Worm (Caenorhabditis elegans) whole organism, L3 larva: Measurements from ENCODE around the gene srh-45.

Experiments used
- R02D3.7 ChIP-seq: fragments of 150-350 bp; optimal IDR thresholded peaks from 2 replicates; lab custom pipeline; 2014; ENCODE audit warnings: missing biosample characterization, missing genetic modification characterization
- ZK546.5 ChIP-seq: sonication (generic microtip); optimal IDR thresholded peaks from 2 replicates; lab custom pipeline; 2017; ENCODE audit warnings: missing biosample characterization, missing genetic modification characterization
- ceh-16 ChIP-seq: sonication (generic microtip); optimal IDR thresholded peaks from 2 replicates; lab custom pipeline; 2017; ENCODE audit warnings: missing biosample characterization, missing genetic modification characterization
- ceh-28 ChIP-seq: fragments of 150-350 bp; optimal IDR thresholded peaks from 2 replicates; lab custom pipeline; 2014; ENCODE audit warnings: missing biosample characterization, missing genetic modification reagents, missing genetic modification characterization
- daf-12 ChIP-seq: fragments of 150-350 bp; optimal IDR thresholded peaks from 2 replicates; lab custom pipeline; 2014; ENCODE audit warnings: missing biosample characterization, missing genetic modification reagents, missing genetic modification characterization
- egl-27 ChIP-seq: sonication (generic microtip); optimal IDR thresholded peaks from 4 replicates; lab custom pipeline; 2017; ENCODE audit warnings: missing biosample characterization, missing genetic modification reagents, missing genetic modification characterization
- egl-5 ChIP-seq: fragments of 150-350 bp; optimal IDR thresholded peaks from 2 replicates; lab custom pipeline; 2017; ENCODE audit warnings: missing biosample characterization, missing genetic modification reagents, missing genetic modification characterization, inconsistent platforms
- elt-1 ChIP-seq: fragments of 150-350 bp; optimal IDR thresholded peaks from 2 replicates; lab custom pipeline; 2014; ENCODE audit warnings: missing biosample characterization, missing genetic modification characterization
- fkh-10 ChIP-seq: sonication (generic microtip); optimal IDR thresholded peaks from 2 replicates; lab custom pipeline; 2017; ENCODE audit warnings: missing biosample characterization, missing genetic modification reagents, missing genetic modification characterization
- fkh-2 ChIP-seq: fragments of 150-350 bp; optimal IDR thresholded peaks from 2 replicates; lab custom pipeline; 2014; ENCODE audit warnings: missing biosample characterization, missing genetic modification reagents, missing genetic modification characterization
- hmg-11 ChIP-seq: sonication (generic microtip); optimal IDR thresholded peaks from 2 replicates; lab custom pipeline; 2016; ENCODE audit warnings: missing genetic modification characterization, missing compliant biosample characterization
- jun-1 ChIP-seq: fragments of 150-350 bp; optimal IDR thresholded peaks from 2 replicates; lab custom pipeline; 2014; ENCODE audit warnings: missing biosample characterization, missing genetic modification reagents, missing genetic modification characterization
- lin-15B ChIP-seq: fragments of 150-350 bp; optimal IDR thresholded peaks from 2 replicates; lab custom pipeline; 2014; ENCODE audit warnings: missing biosample characterization, missing genetic modification characterization
- lsy-12 ChIP-seq: sonication (generic microtip); optimal IDR thresholded peaks from 2 replicates; lab custom pipeline; 2016; ENCODE audit warnings: mild to moderate bottlenecking, missing genetic modification characterization, missing compliant biosample characterization
- mdl-1 ChIP-seq: fragments of 150-350 bp; optimal IDR thresholded peaks from 2 replicates; lab custom pipeline; 2014; ENCODE audit warnings: missing biosample characterization, missing genetic modification characterization
- mml-1 ChIP-seq: fragments of 150-350 bp; sonication (generic microtip); optimal IDR thresholded peaks from 3 replicates; lab custom pipeline; 2014; ENCODE audit warnings: missing biosample characterization, missing genetic modification characterization
- nfya-1 ChIP-seq: sonication (generic microtip); optimal IDR thresholded peaks from 2 replicates; lab custom pipeline; 2017; ENCODE audit warnings: missing genetic modification characterization, mild to moderate bottlenecking, missing compliant biosample characterization, antibody characterized with exemption, moderate library complexity; ENCODE audit not compliant: insufficient read depth
- nhr-11 ChIP-seq: fragments of 150-350 bp; optimal IDR thresholded peaks from 2 replicates; lab custom pipeline; 2014; ENCODE audit warnings: missing biosample characterization, missing genetic modification characterization
- nhr-12 ChIP-seq: fragments of 150-350 bp; optimal IDR thresholded peaks from 2 replicates; lab custom pipeline; 2014; ENCODE audit warnings: missing biosample characterization, missing genetic modification characterization
- nhr-23 ChIP-seq: fragments of 150-350 bp; optimal IDR thresholded peaks from 2 replicates; lab custom pipeline; 2014; ENCODE audit warnings: missing biosample characterization, missing genetic modification reagents, missing genetic modification characterization
- nhr-237 ChIP-seq: fragments of 150-350 bp; optimal IDR thresholded peaks from 2 replicates; lab custom pipeline; 2014; ENCODE audit warnings: missing biosample characterization, missing genetic modification characterization
- nhr-25 ChIP-seq: sonication (generic microtip); optimal IDR thresholded peaks from 2 replicates; lab custom pipeline; 2017; ENCODE audit warnings: missing biosample characterization, missing genetic modification characterization
- nhr-43 ChIP-seq: sonication (generic microtip); optimal IDR thresholded peaks from 2 replicates; lab custom pipeline; 2016; ENCODE audit warnings: mild to moderate bottlenecking, missing genetic modification characterization, missing compliant biosample characterization; ENCODE audit not compliant: poor library complexity, severe bottlenecking
- nhr-67 ChIP-seq: fragments of 150-350 bp; optimal IDR thresholded peaks from 2 replicates; lab custom pipeline; 2014; ENCODE audit warnings: missing biosample characterization, missing genetic modification characterization
- nhr-76 ChIP-seq: fragments of 150-350 bp; sonication (generic microtip); optimal IDR thresholded peaks from 5 replicates; lab custom pipeline; 2014; ENCODE audit warnings: missing biosample characterization, missing genetic modification characterization
- nhr-77 ChIP-seq: fragments of 150-350 bp; optimal IDR thresholded peaks from 2 replicates; lab custom pipeline; 2014; ENCODE audit warnings: missing biosample characterization, missing genetic modification characterization
- pha-4 ChIP-seq: fragments of 150-350 bp; optimal IDR thresholded peaks from 2 replicates; lab custom pipeline; 2014; ENCODE audit warnings: missing biosample characterization, missing genetic modification reagents, missing genetic modification characterization
- sea-2 ChIP-seq: fragments of 150-350 bp; sonication (generic microtip); optimal IDR thresholded peaks from 4 replicates; lab custom pipeline; 2014; ENCODE audit warnings: missing biosample characterization, missing genetic modification reagents, missing genetic modification characterization
- skn-1 ChIP-seq: fragments of 150-350 bp; optimal IDR thresholded peaks from 2 replicates; lab custom pipeline; 2014; ENCODE audit warnings: missing biosample characterization, missing genetic modification characterization
- snpc-4 ChIP-seq: fragments of 150-350 bp; optimal IDR thresholded peaks from 2 replicates; lab custom pipeline; 2014; ENCODE audit warnings: missing biosample characterization, missing genetic modification characterization
- tbx-2 ChIP-seq: sonication (generic microtip); optimal IDR thresholded peaks from 2 replicates; lab custom pipeline; 2016; ENCODE audit warnings: mild to moderate bottlenecking, missing genetic modification characterization, missing compliant biosample characterization
- unc-39 ChIP-seq: sonication (generic microtip); optimal IDR thresholded peaks from 4 replicates; lab custom pipeline; 2017; ENCODE audit warnings: missing biosample characterization, missing genetic modification characterization
- zag-1 ChIP-seq: fragments of 150-350 bp; optimal IDR thresholded peaks from 2 replicates; lab custom pipeline; 2014; ENCODE audit warnings: missing biosample characterization, missing genetic modification characterization
- ztf-4 ChIP-seq: fragments of 150-350 bp; optimal IDR thresholded peaks from 2 replicates; lab custom pipeline; 2014; ENCODE audit warnings: missing biosample characterization, missing genetic modification characterization

srh-45 gene

ce11 chrV:11304200-11304599 is 579 bp downstream of the srh-45 start:
- TF ChIP-seq ZK546.5 (tag; lab: Kevin White, UChicago) (no peak), zag-1 (tag; lab: Kevin White, UChicago) (no peak), daf-12 (no peak), fkh-2 (tag; lab: Kevin White, UChicago) (no peak), nhr-77 (tag; lab: Kevin White, UChicago) (no peak), nfya-1 (tag; lab: Kevin White, UChicago) (no peak), egl-27 (tag; lab: Kevin White, UChicago) (no peak), nhr-12 (no peak)

- TF ChIP-seq jun-1 (tag; lab: Kevin White, UChicago) (no peak), ceh-16 (tag; lab: Kevin White, UChicago) (no peak), ceh-28 (tag; lab: Kevin White, UChicago) (no peak), pha-4 (no peak), nhr-76 (tag; lab: Kevin White, UChicago) (no peak), nhr-77 (tag; lab: Kevin White, UChicago) (no peak), nhr-237 (tag; lab: Kevin White, UChicago) (no peak), nhr-25 (tag; lab: Kevin White, UChicago) (no peak), mdl-1 (no peak), unc-39 (tag; lab: Kevin White, UChicago) (no peak), hmg-11 (no peak), nhr-12 (no peak), lsy-12 (tag; lab: Kevin White, UChicago) (no peak), ztf-4 (tag; lab: Kevin White, UChicago) (no peak), sea-2 (GFP tag; lab: Kevin White, UChicago) (no peak)
These were observed 2.1 kb downstream of the srh-45 start, which contains the start of gene srh-46 for ce11 chrV:11302698-11303097. Gene srh-46, minus strand, starts transcription at chrV:11302886.

- TF ChIP-seq snpc-4 (tag; lab: Kevin White, UChicago) (no peak), unc-39 (tag; lab: Kevin White, UChicago) (no peak), pha-4 (no peak), hmg-11 (no peak), tbx-2 (tag; lab: Kevin White, UChicago) (no peak), mml-1 (tag; lab: Kevin White, UChicago) (no peak), egl-5 (tag; lab: Kevin White, UChicago) (no peak), nhr-23 (tag; lab: Kevin White, UChicago) (no peak), nhr-11 (tag; lab: Kevin White, UChicago) (no peak), lin-15B (tag; lab: Kevin White, UChicago) (no peak), nhr-77 (tag; lab: Kevin White, UChicago) (no peak), jun-1 (tag; lab: Kevin White, UChicago) (no peak), ZK546.5 (tag; lab: Kevin White, UChicago) (no peak), nhr-67 (tag; lab: Kevin White, UChicago) (no peak), nhr-12 (no peak), nhr-43 (tag; lab: Kevin White, UChicago) (no peak), R02D3.7 (tag; lab: Kevin White, UChicago) (no peak)
These were observed 4.2 kb downstream of the srh-45 start, which contains the start of gene srh-47 for ce11 chrV:11300539-11300938. Gene srh-47, minus strand, starts transcription at chrV:11300639.

- no peak for TF ChIP-seq hmg-11
- TF ChIP-seq snpc-4 (tag; lab: Kevin White, UChicago) = no peak
- TF ChIP-seq ceh-28 (tag; lab: Kevin White, UChicago) = no peak
- TF ChIP-seq fkh-2 (tag; lab: Kevin White, UChicago) = no peak
- no peak for TF ChIP-seq nhr-237 (tag; lab: Kevin White, UChicago)
- TF ChIP-seq nhr-11 (tag; lab: Kevin White, UChicago) = no peak
- TF ChIP-seq egl-5 (tag; lab: Kevin White, UChicago) = no peak
- no peak for TF ChIP-seq tbx-2 (tag; lab: Kevin White, UChicago)
- no peak for TF ChIP-seq nhr-76 (tag; lab: Kevin White, UChicago)
- TF ChIP-seq skn-1 = no peak
- TF ChIP-seq, all 47 proteins: peak for 0
These were observed 5.4 kb downstream of the srh-45 start for ce11 chrV:11299406-11299805.

ce11 chrV:11298632-11299031 is 6.1 kb downstream of the srh-45 start, which contains the start of gene T03F7.5:
Gene T03F7.5, minus strand, starts transcription at chrV:11298732.
- no peak for TF ChIP-seq fkh-10 (GFP tag; lab: Kevin White, UChicago)
- TF ChIP-seq elt-1 (tag; lab: Kevin White, UChicago) = no peak
- TF ChIP-seq ztf-4 (tag; lab: Kevin White, UChicago) = no peak
